Fruit fly (Drosophila melanogaster) whole organism, embryonic: ENCODE results near the gene Ykt6.
A peak's percentile ranks its signal among the peaks of the same experiment; 100 is the strongest.

Source experiments
- Ada2b ChIP-seq: fragments of 200-800 bp; sonication (Bioruptor generic); IDR thresholded peaks from 2 replicates; pipeline ENCODE4 v1.3.6; 2022; ENCODE audit warnings: missing biosample characterization, missing genetic modification characterization
- Atf6 ChIP-seq: fragments of 200-800 bp; sonication (Bioruptor generic); IDR thresholded peaks from 2 replicates; pipeline ENCODE4 v1.3.6; 2022; ENCODE audit warnings: missing biosample characterization, missing genetic modification characterization
- CG10431 ChIP-seq: fragments of 200-800 bp; sonication (Bioruptor generic); optimal IDR thresholded peaks from 3 replicates; lab custom pipeline; 2018; ENCODE audit warnings: missing biosample characterization, mild to moderate bottlenecking, missing genetic modification characterization
- CG10543 ChIP-seq: fragments of 200-800 bp; sonication (Bioruptor generic); optimal IDR thresholded peaks from 3 replicates; lab custom pipeline; 2017; ENCODE audit warnings: missing biosample characterization, mild to moderate bottlenecking, missing genetic modification characterization, moderate library complexity
- CG11247 ChIP-seq: fragments of 200-800 bp; sonication (Bioruptor generic); IDR thresholded peaks from 2 replicates; pipeline ENCODE4 v1.3.6; 2022; ENCODE audit warnings: missing biosample characterization, missing genetic modification characterization
- CG13424 ChIP-seq: fragments of 200-800 bp; sonication (Bioruptor generic); optimal IDR thresholded peaks from 2 replicates; lab custom pipeline; 2019; ENCODE audit warnings: missing biosample characterization, mild to moderate bottlenecking, missing genetic modification characterization, moderate library complexity
- CG13624 ChIP-seq: fragments of 200-800 bp; sonication (Bioruptor generic); optimal IDR thresholded peaks from 2 replicates; lab custom pipeline; 2016; ENCODE audit warnings: missing biosample characterization, missing genetic modification characterization
- CG13775 ChIP-seq: fragments of 200-800 bp; sonication (Bioruptor generic); optimal IDR thresholded peaks from 3 replicates; lab custom pipeline; 2017; ENCODE audit warnings: missing biosample characterization, mild to moderate bottlenecking, missing genetic modification characterization
- CG18011 ChIP-seq: fragments of 200-800 bp; sonication (Bioruptor generic); optimal IDR thresholded peaks from 2 replicates; lab custom pipeline; 2017; ENCODE audit warnings: missing biosample characterization, missing genetic modification characterization, mild to moderate bottlenecking, moderate library complexity, missing genotype
- CG18764 ChIP-seq: fragments of 200-800 bp; sonication (Bioruptor generic); optimal IDR thresholded peaks from 3 replicates; lab custom pipeline; 2016; ENCODE audit warnings: missing biosample characterization, missing genetic modification characterization
- CG2199 ChIP-seq: fragments of 200-800 bp; sonication (Bioruptor generic); IDR thresholded peaks from 3 replicates; pipeline ENCODE4 v1.3.6; 2022; ENCODE audit warnings: missing biosample characterization, missing genetic modification characterization
- CG2712 ChIP-seq: fragments of 200-800 bp; optimal IDR thresholded peaks from 3 replicates; lab custom pipeline; 2019; ENCODE audit warnings: missing biosample characterization, mild to moderate bottlenecking, missing genetic modification characterization, moderate library complexity
- CG30431 ChIP-seq: fragments of 200-800 bp; sonication (Bioruptor generic); optimal IDR thresholded peaks from 2 replicates; lab custom pipeline; 2017; ENCODE audit warnings: missing biosample characterization, missing genetic modification characterization
- CG3838 ChIP-seq: fragments of 200-800 bp; sonication (Bioruptor generic); optimal IDR thresholded peaks from 3 replicates; lab custom pipeline; 2016; ENCODE audit warnings: missing biosample characterization, missing genetic modification characterization
- CG4730 ChIP-seq: fragments of 200-800 bp; sonication (Bioruptor generic); IDR thresholded peaks from 2 replicates; pipeline ENCODE4 v1.3.6; 2022; ENCODE audit warnings: missing biosample characterization, missing genetic modification characterization
- CG7372 ChIP-seq: fragments of 200-800 bp; sonication (Bioruptor generic); IDR thresholded peaks from 2 replicates; pipeline ENCODE4 v1.3.6; 2022; ENCODE audit warnings: missing biosample characterization, missing genetic modification characterization
- CG7786 ChIP-seq: fragments of 200-800 bp; sonication (Bioruptor generic); optimal IDR thresholded peaks from 2 replicates; lab custom pipeline; 2016; ENCODE audit warnings: missing biosample characterization, missing genetic modification characterization
- CG8924 ChIP-seq: fragments of 200-800 bp; optimal IDR thresholded peaks from 3 replicates; lab custom pipeline; 2019; ENCODE audit warnings: missing biosample characterization, mild to moderate bottlenecking, missing genetic modification characterization, moderate library complexity
- D ChIP-seq, 2 experiments: fragments of 200-800 bp in 1 of 2; fragments of >200 bp in 1 of 2; sonication (Bioruptor generic) in 1 of 2; optimal IDR thresholded peaks; 2 replicates in 1 of 2; 3 replicates in 1 of 2; lab custom pipeline; 2017; ENCODE audit warnings: mild to moderate bottlenecking in 1 of 2, missing biosample characterization in 1 of 2, missing genetic modification characterization in 1 of 2, missing genetic modification reagents in 1 of 2
- HHEX ChIP-seq: fragments of 200-800 bp; sonication (Bioruptor generic); optimal IDR thresholded peaks from 3 replicates; lab custom pipeline; 2017; ENCODE audit warnings: missing biosample characterization, mild to moderate bottlenecking, missing genetic modification characterization, missing genetic modification reagents
- HmgZ ChIP-seq: fragments of 200-800 bp; sonication (Bioruptor generic); optimal IDR thresholded peaks from 2 replicates; lab custom pipeline; 2018; ENCODE audit warnings: missing biosample characterization, mild to moderate bottlenecking, missing genetic modification characterization
- Optix ChIP-seq: fragments of 200-800 bp; sonication (Bioruptor generic); IDR thresholded peaks from 3 replicates; pipeline ENCODE4 v1.3.6; 2022; ENCODE audit warnings: missing biosample characterization, missing genetic modification characterization
- Side ChIP-seq: fragments of 200-800 bp; sonication (Bioruptor generic); optimal IDR thresholded peaks from 2 replicates; lab custom pipeline; 2016; ENCODE audit warnings: missing biosample characterization, missing genetic modification characterization
- Xrp1 ChIP-seq: fragments of 200-800 bp; sonication (Bioruptor generic); IDR thresholded peaks from 2 replicates; pipeline ENCODE4 v1.3.6; 2022; ENCODE audit warnings: missing biosample characterization, missing genetic modification characterization
- ato ChIP-seq: fragments of 200-800 bp; sonication (Bioruptor generic); IDR thresholded peaks from 2 replicates; pipeline ENCODE4 v1.3.6; 2022; ENCODE audit warnings: missing biosample characterization, missing genetic modification characterization; ENCODE audit not compliant: partially characterized antibody
- chif ChIP-seq, 2 experiments: fragments of 200-800 bp; sonication (Bioruptor generic); optimal IDR thresholded peaks; 3 replicates each; lab custom pipeline; 2016; ENCODE audit warnings: missing biosample characterization in 2 of 2, missing genetic modification characterization in 2 of 2
- crol ChIP-seq: fragments of 200-800 bp; sonication (Bioruptor generic); IDR thresholded peaks from 2 replicates; pipeline ENCODE4 v1.3.6; 2022; ENCODE audit warnings: missing biosample characterization, missing genetic modification characterization
- dimm ChIP-seq: fragments of 200-800 bp; sonication (Bioruptor generic); IDR thresholded peaks from 2 replicates; pipeline ENCODE4 v1.3.6; 2022; ENCODE audit warnings: missing biosample characterization, missing genetic modification characterization
- gcm ChIP-seq: fragments of 200-800 bp; sonication (Bioruptor generic); optimal IDR thresholded peaks from 2 replicates; lab custom pipeline; 2019; ENCODE audit warnings: missing biosample characterization, mild to moderate bottlenecking, missing genetic modification characterization, moderate library complexity
- gt ChIP-seq: fragments of 200-800 bp; sonication (Bioruptor generic); IDR thresholded peaks from 2 replicates; pipeline ENCODE4 v1.3.6; 2022; ENCODE audit warnings: missing biosample characterization, missing genetic modification characterization
- hb ChIP-seq: fragments of 200-800 bp; sonication (Bioruptor generic); IDR thresholded peaks from 3 replicates; pipeline ENCODE4 v1.3.6; 2022; ENCODE audit warnings: missing biosample characterization, missing genetic modification characterization; ENCODE audit not compliant: partially characterized antibody
- insv ChIP-seq, 2 experiments: fragments of 200-800 bp; sonication (Bioruptor generic); optimal IDR thresholded peaks; 3 replicates each; lab custom pipeline; 2016 to 2018; ENCODE audit warnings: missing biosample characterization in 2 of 2, missing genetic modification characterization in 2 of 2
- ken ChIP-seq: fragments of 200-800 bp; sonication (Bioruptor generic); IDR thresholded peaks from 3 replicates; pipeline ENCODE4 v1.3.6; 2022; ENCODE audit warnings: missing biosample characterization, missing genetic modification characterization
- klu ChIP-seq: fragments of 200-800 bp; sonication (Bioruptor generic); IDR thresholded peaks from 2 replicates; pipeline ENCODE4 v1.3.6; 2022; ENCODE audit warnings: missing biosample characterization, missing genetic modification characterization
- lilli ChIP-seq: fragments of 200-800 bp; sonication (Bioruptor generic); optimal IDR thresholded peaks from 3 replicates; lab custom pipeline; 2016; ENCODE audit warnings: missing biosample characterization, missing genetic modification characterization
- nerfin-1 ChIP-seq: fragments of 200-800 bp; sonication (Bioruptor generic); optimal IDR thresholded peaks from 3 replicates; lab custom pipeline; 2019; ENCODE audit warnings: missing biosample characterization, mild to moderate bottlenecking, missing genetic modification characterization, moderate library complexity
- phol ChIP-seq: fragments of 200-800 bp; sonication (Bioruptor generic); optimal IDR thresholded peaks from 3 replicates; lab custom pipeline; 2018; ENCODE audit warnings: missing biosample characterization, mild to moderate bottlenecking, missing genetic modification characterization, moderate library complexity
- prd ChIP-seq, 3 experiments: fragments of >200 bp in 2 of 3; fragments of 200-800 bp in 1 of 3; sonication (Bioruptor generic) in 1 of 3; optimal IDR thresholded peaks in 2 of 3; IDR thresholded peaks in 1 of 3; 2 replicates in 2 of 3; 3 replicates in 1 of 3; pipeline versions ENCODE4 v1.3.6 to Lab custom; 2017 to 2022; ENCODE audit warnings: missing biosample characterization in 1 of 3, missing genetic modification characterization in 1 of 3
- psq ChIP-seq: fragments of 200-800 bp; sonication (Bioruptor generic); optimal IDR thresholded peaks from 2 replicates; lab custom pipeline; 2017; ENCODE audit warnings: missing biosample characterization, missing genetic modification characterization
- ranshi ChIP-seq: fragments of 200-800 bp; sonication (Bioruptor generic); IDR thresholded peaks from 2 replicates; pipeline ENCODE4 v1.3.6; 2022; ENCODE audit warnings: missing biosample characterization, missing genetic modification characterization
- sc ChIP-seq, 3 experiments: fragments of >200 bp in 2 of 3; fragments of 200-800 bp in 1 of 3; sonication (Bioruptor generic) in 1 of 3; optimal IDR thresholded peaks; 2 replicates in 2 of 3; 3 replicates in 1 of 3; lab custom pipeline; 2017; ENCODE audit warnings: mild to moderate bottlenecking in 1 of 3, missing biosample characterization in 1 of 3, missing genetic modification characterization in 1 of 3, missing genetic modification reagents in 1 of 3
- sens ChIP-seq: fragments of 200-800 bp; sonication (Bioruptor generic); peaks from one replicate; lab custom pipeline; 2016; ENCODE audit warnings: missing biosample characterization, missing genetic modification characterization
- stwl ChIP-seq: fragments of 200-800 bp; sonication (Bioruptor generic); optimal IDR thresholded peaks from 3 replicates; lab custom pipeline; 2018; ENCODE audit warnings: missing biosample characterization, mild to moderate bottlenecking, missing genetic modification characterization, moderate library complexity
- tgo ChIP-seq: fragments of 200-800 bp; sonication (Bioruptor generic); IDR thresholded peaks from 3 replicates; pipeline ENCODE4 v1.3.6; 2022; ENCODE audit warnings: missing biosample characterization, missing genetic modification characterization
- tna ChIP-seq: fragments of 200-800 bp; sonication (Bioruptor generic); IDR thresholded peaks from 2 replicates; pipeline ENCODE4 v1.3.6; 2022; ENCODE audit warnings: missing biosample characterization, missing genetic modification characterization; ENCODE audit not compliant: partially characterized antibody
- toy ChIP-seq: fragments of 200-800 bp; sonication (Bioruptor generic); IDR thresholded peaks from 2 replicates; pipeline ENCODE4 v1.3.6; 2022; ENCODE audit warnings: missing biosample characterization, missing genetic modification characterization
- trem ChIP-seq: fragments of 200-800 bp; optimal IDR thresholded peaks from 3 replicates; lab custom pipeline; 2019; ENCODE audit warnings: missing biosample characterization, mild to moderate bottlenecking, missing genetic modification characterization, moderate library complexity
- unpg ChIP-seq: fragments of 200-800 bp; sonication (Bioruptor generic); optimal IDR thresholded peaks from 3 replicates; lab custom pipeline; 2018; ENCODE audit warnings: missing biosample characterization, mild to moderate bottlenecking, missing genetic modification characterization, moderate library complexity
- vvl ChIP-seq: fragments of 200-800 bp; sonication (Bioruptor generic); IDR thresholded peaks from 2 replicates; pipeline ENCODE4 v1.3.6; 2022; ENCODE audit warnings: missing biosample characterization, missing genetic modification characterization

Ykt6 gene

dm6 chrX:7946858-7947313 is 26.7 kb downstream of the Ykt6 start, which contains the start of gene orion (continued):
- TF ChIP-seq prd (optimal IDR thresholded peaks at IDR 0.05; lab: Kevin White, UChicago) = no peak
- peak; percentile 20; the same call in 1 of the 3 replicates for TF ChIP-seq prd (GFP tag; IDR thresholded peaks at IDR 0.05; lab: Robert Waterston, UW)
- no peak for TF ChIP-seq CG7786
- no peak for TF ChIP-seq CG30431 (GFP tag; lab: Kevin White, UChicago)
- TF ChIP-seq CG11247 = no peak
- TF ChIP-seq lilli (GFP tag; lab: Kevin White, UChicago) = peak; percentile 42
- TF ChIP-seq HHEX = peak; percentile 30
- no peak for TF ChIP-seq phol
- TF ChIP-seq CG2199 = peak; percentile 72; the same call in 1 of the 3 replicates
- TF ChIP-seq klu = no peak
- TF ChIP-seq crol (GFP tag; lab: Robert Waterston, UW) = peak; percentile 95
- TF ChIP-seq sens = peak; percentile 84
- TF ChIP-seq psq (GFP tag; lab: Kevin White, UChicago) = peak; percentile 17
- TF ChIP-seq Xrp1 (GFP tag; lab: Robert Waterston, UW) = peak; percentile 45; the same call in 1 of the 2 replicates
- TF ChIP-seq D (optimal IDR thresholded peaks at IDR 0.05; lab: Kevin White, UChicago) = no peak
- TF ChIP-seq D (GFP tag; optimal IDR thresholded peaks at IDR 0.05; lab: Kevin White, UChicago) = peak; percentile 9
- TF ChIP-seq CG18764 (GFP tag; lab: Kevin White, UChicago) = peak; percentile 76
- TF ChIP-seq dimm = no peak
- peak; percentile 56 for TF ChIP-seq stwl (tag; lab: Kevin White, UChicago)
- peak; percentile 32; the same call in 1 of the 2 replicates for TF ChIP-seq Atf6
- TF ChIP-seq tna (GFP tag; lab: Robert Waterston, UW) = peak; percentile 75
- peak; percentile 26 for TF ChIP-seq CG2712
- TF ChIP-seq vvl (GFP tag; lab: Robert Waterston, UW) = peak; percentile 62
- peak; percentile 64; the same call in 2 of the 3 replicates for TF ChIP-seq hb
- TF ChIP-seq CG13624 (GFP tag; lab: Kevin White, UChicago) = peak; percentile 0
- peak; percentile 15 for TF ChIP-seq nerfin-1 (tag; lab: Kevin White, UChicago)
- TF ChIP-seq CG10431 = peak; percentile 0
- no peak for TF ChIP-seq ken (GFP tag; lab: Robert Waterston, UW)
- TF ChIP-seq Side (GFP tag; lab: Kevin White, UChicago) = peak; percentile 9
- peak; percentile 12 for TF ChIP-seq HmgZ (tag; lab: Kevin White, UChicago)
- TF ChIP-seq ranshi (GFP tag; lab: Robert Waterston, UW) = peak; percentile 48; the same call in 1 of the 2 replicates
- peak; percentile 68 for TF ChIP-seq CG3838
- TF ChIP-seq unpg (GFP tag; lab: Kevin White, UChicago) = no peak
- peak; percentile 11 for TF ChIP-seq CG13775 (GFP tag; lab: Kevin White, UChicago)
- no peak for TF ChIP-seq CG4730 (GFP tag; lab: Robert Waterston, UW)
- TF ChIP-seq insv (GFP tag; optimal IDR thresholded peaks at IDR 0.05; lab: Kevin White, UChicago) = peak in 1 of 2 experiments; percentile 10
- TF ChIP-seq Ada2b (GFP tag; lab: Robert Waterston, UW) = 0 out of 2 replicates have a peak, but pooled peaks have one; percentile 20
- peak; percentile 22; the same call in 1 of the 3 replicates for TF ChIP-seq tgo
- TF ChIP-seq toy = no peak
- TF ChIP-seq sc (optimal IDR thresholded peaks at IDR 0.05; lab: Kevin White, UChicago) = no peak
- TF ChIP-seq sc (GFP tag; optimal IDR thresholded peaks at IDR 0.05; lab: Kevin White, UChicago) = no peak
- TF ChIP-seq chif (GFP tag; optimal IDR thresholded peaks at IDR 0.05; lab: Kevin White, UChicago) = no peak
- peak; percentile 46 for TF ChIP-seq gcm
- TF ChIP-seq CG10543 (GFP tag; lab: Kevin White, UChicago) = peak; percentile 66
- peak; percentile 2 for TF ChIP-seq trem (tag; lab: Kevin White, UChicago)
- peak; percentile 53; the same call in 1 of the 3 replicates for TF ChIP-seq Optix (GFP tag; lab: Robert Waterston, UW)
- peak; percentile 14 for TF ChIP-seq CG18011 (GFP tag; lab: Kevin White, UChicago)
- peak; percentile 72 for TF ChIP-seq ato (GFP tag; lab: Robert Waterston, UW)
- peak; percentile 41 for TF ChIP-seq CG8924 (tag; lab: Kevin White, UChicago)
- TF ChIP-seq CG7372 (GFP tag; lab: Robert Waterston, UW) = peak; percentile 17; the same call in 1 of the 2 replicates
- no peak for TF ChIP-seq gt (GFP tag; lab: Robert Waterston, UW)
- peak; percentile 27 for TF ChIP-seq CG13424 (tag; lab: Kevin White, UChicago)
